Fruit fly (Drosophila melanogaster) Kc167 (cell line): ENCODE data around the gene CG13114.

Experiments used
- Sin3A ChIP-seq: fragments of >200 bp; optimal IDR thresholded peaks from 2 replicates; lab custom pipeline; 2018; ENCODE audit warnings: missing external identifiers
- h ChIP-seq: fragments of >200 bp; optimal IDR thresholded peaks from 3 replicates; lab custom pipeline; 2018; ENCODE audit warnings: missing external identifiers
- insv ChIP-seq: fragments of >200 bp; optimal IDR thresholded peaks from 3 replicates; lab custom pipeline; 2018; ENCODE audit warnings: missing external identifiers
- psq ChIP-seq: fragments of >200 bp; optimal IDR thresholded peaks from 2 replicates; lab custom pipeline; 2017; ENCODE audit warnings: missing external identifiers
- ttk ChIP-seq: sonication (Bioruptor generic); optimal IDR thresholded peaks from 2 replicates; lab custom pipeline; 2017; ENCODE audit warnings: missing external identifiers

DNA sequence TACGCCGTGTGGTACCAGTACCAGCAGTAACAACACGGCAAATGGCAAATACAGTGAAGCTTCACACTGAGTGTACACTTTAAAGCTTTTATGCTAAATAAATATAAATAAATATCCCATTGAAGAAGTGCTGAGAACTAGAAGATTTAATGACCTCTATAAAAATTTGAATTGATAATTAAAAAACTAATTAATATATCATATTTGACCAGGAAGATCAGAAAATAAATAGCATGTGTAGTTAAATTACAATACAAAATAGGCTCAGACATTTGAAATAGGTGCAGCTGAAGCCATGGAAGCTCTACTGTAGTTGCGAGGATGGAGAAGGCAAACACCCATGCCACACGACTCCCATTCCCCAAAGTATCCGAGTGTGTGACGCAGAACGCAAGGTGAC lies 18.9 kb downstream of the CG13114 start:
- no peak for TF ChIP-seq psq (lab: Kevin White, UChicago)
- TF ChIP-seq Sin3A (lab: Kevin White, UChicago): no peak
- TF ChIP-seq ttk (lab: Kevin White, UChicago): no peak
- TF ChIP-seq insv (lab: Kevin White, UChicago): no peak
- no peak for TF ChIP-seq h
